Fruit fly (Drosophila melanogaster) whole organism, adult: Measurements from ENCODE around the gene CG15382.

Experiments
- CG1620 ChIP-seq: fragments of 200-800 bp; sonication (Bioruptor generic); optimal IDR thresholded peaks from 2 replicates; lab custom pipeline; 2016; ENCODE audit warnings: missing biosample characterization, missing genetic modification characterization
- CG5204 ChIP-seq: fragments of 200-800 bp; sonication (Bioruptor generic); optimal IDR thresholded peaks from 2 replicates; lab custom pipeline; 2016; ENCODE audit warnings: missing biosample characterization, missing genetic modification characterization
- CG7045 ChIP-seq: fragments of 200-800 bp; sonication (Bioruptor generic); optimal IDR thresholded peaks from 2 replicates; lab custom pipeline; 2017; ENCODE audit warnings: missing biosample characterization, mild to moderate bottlenecking, missing genetic modification characterization
- Hr96 ChIP-seq: fragments of 200-800 bp; sonication (Bioruptor generic); optimal IDR thresholded peaks from 2 replicates; lab custom pipeline; 2016; ENCODE audit warnings: missing biosample characterization, missing genetic modification characterization
- bab1 ChIP-seq: fragments of 200-800 bp; sonication (Bioruptor generic); optimal IDR thresholded peaks from 3 replicates; lab custom pipeline; 2019; ENCODE audit warnings: missing biosample characterization, mild to moderate bottlenecking, missing genetic modification characterization, moderate library complexity
- cic ChIP-seq: fragments of 200-800 bp; sonication (Bioruptor generic); optimal IDR thresholded peaks from 2 replicates; lab custom pipeline; 2017; ENCODE audit warnings: missing biosample characterization, mild to moderate bottlenecking, missing genetic modification characterization, moderate library complexity
- pad ChIP-seq: fragments of 200-800 bp; sonication (Bioruptor generic); optimal IDR thresholded peaks from 3 replicates; lab custom pipeline; 2017; ENCODE audit warnings: missing biosample characterization, missing genetic modification characterization, mild to moderate bottlenecking, moderate library complexity, missing genetic modification reagents

DNA sequence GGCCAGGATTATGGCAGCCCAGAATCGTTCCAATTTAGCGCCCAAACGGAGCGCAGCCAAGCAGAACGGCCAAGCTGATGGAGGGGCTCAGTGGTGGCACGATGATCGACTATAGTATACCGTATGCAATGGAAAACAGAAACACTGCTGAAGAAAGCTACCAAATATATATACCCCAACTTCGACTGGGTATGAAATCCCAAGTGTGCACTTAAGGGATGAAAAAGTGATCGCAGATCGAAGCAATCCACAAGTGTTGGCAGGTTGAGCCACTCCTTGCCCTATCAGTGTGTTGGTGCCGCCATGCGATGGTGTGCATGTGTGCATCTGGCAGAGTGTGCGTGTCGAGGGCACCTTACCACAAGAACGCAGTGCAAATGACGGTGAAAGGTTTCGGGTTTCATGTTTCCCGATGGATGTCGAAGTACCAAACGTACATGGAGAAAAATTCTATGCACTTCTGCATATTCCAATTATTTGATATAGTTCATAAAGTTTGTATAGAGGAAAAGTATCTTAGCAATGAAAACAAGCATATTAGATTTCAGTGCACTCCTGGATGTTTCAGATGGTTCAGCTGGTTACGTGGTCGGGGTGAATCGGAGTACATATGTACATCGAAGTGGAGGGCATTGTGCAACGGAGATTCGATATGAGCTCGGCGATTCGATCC lies 26.6 kb downstream of the CG15382 start:
- TF ChIP-seq CG1620 (no peak), pad (GFP tag; lab: Kevin White, UChicago) (no peak), cic (no peak), Hr96 (no peak), CG5204 (GFP tag; lab: Kevin White, UChicago) (no peak), bab1 (GFP tag; lab: Kevin White, UChicago) (no peak), CG7045 (GFP tag; lab: Kevin White, UChicago) (no peak)
